Fruit fly (Drosophila melanogaster) Kc167 (cell line): ENCODE measurements around the gene CG33965.

Source experiments
- Myc ChIP-seq: fragments of >200 bp; optimal IDR thresholded peaks from 2 replicates; lab custom pipeline; 2017; ENCODE audit warnings: missing external identifiers
- Sin3A ChIP-seq: fragments of >200 bp; optimal IDR thresholded peaks from 2 replicates; lab custom pipeline; 2018; ENCODE audit warnings: missing external identifiers
- h ChIP-seq: fragments of >200 bp; optimal IDR thresholded peaks from 3 replicates; lab custom pipeline; 2018; ENCODE audit warnings: missing external identifiers
- insv ChIP-seq: fragments of >200 bp; optimal IDR thresholded peaks from 3 replicates; lab custom pipeline; 2018; ENCODE audit warnings: missing external identifiers
- psq ChIP-seq: fragments of >200 bp; optimal IDR thresholded peaks from 2 replicates; lab custom pipeline; 2017; ENCODE audit warnings: missing external identifiers
- ttk ChIP-seq: sonication (Bioruptor generic); optimal IDR thresholded peaks from 2 replicates; lab custom pipeline; 2017; ENCODE audit warnings: missing external identifiers

CG33965 gene

DNA sequence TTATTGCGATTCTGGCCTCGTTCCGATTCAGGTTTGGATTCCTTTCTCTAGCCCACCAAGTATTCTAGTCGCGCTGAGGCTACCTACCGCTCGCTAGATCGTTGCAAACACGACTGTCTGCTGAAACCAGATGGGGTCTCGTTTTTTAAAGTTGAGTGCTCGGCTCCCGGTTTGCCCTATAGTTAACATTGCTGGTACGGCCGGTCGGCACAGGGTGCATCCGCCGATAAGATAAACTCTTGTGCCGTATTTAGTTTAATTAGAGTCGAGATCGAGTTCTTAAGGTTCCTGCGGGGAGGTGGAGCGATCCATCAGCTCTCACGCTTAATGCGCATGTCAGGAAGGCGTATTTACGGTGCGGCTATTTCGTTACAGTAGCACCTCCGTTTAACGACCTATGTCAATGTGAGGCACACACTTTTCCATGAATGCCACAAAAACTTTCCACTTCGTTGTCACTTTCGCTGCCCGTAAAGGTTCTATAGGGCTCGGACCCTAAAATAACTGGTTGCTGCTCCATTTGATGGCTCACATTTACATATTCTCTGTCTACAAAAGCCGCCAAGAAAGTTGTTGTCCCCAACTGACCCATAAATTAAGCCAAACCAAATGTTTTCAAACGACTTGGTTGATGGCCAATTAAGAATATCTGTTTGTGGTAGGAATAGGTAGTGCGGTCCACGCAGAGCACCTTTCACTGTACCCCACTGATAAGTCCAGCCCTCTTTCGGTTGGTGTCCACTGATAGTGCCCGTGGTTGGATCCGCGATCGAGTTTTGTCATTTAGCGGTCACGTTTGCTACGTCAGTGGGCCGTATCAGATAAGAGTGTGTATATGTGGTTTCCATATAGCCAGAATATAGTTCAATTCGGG, 27.8 kb upstream of the CG33965 start, which contains the start of gene CG9119:
Gene CG9119 (minus strand): TSS at position 122 of the 874 bp plus-strand sequence.
- TF ChIP-seq Sin3A (lab: Kevin White, UChicago) = no peak

DNA sequence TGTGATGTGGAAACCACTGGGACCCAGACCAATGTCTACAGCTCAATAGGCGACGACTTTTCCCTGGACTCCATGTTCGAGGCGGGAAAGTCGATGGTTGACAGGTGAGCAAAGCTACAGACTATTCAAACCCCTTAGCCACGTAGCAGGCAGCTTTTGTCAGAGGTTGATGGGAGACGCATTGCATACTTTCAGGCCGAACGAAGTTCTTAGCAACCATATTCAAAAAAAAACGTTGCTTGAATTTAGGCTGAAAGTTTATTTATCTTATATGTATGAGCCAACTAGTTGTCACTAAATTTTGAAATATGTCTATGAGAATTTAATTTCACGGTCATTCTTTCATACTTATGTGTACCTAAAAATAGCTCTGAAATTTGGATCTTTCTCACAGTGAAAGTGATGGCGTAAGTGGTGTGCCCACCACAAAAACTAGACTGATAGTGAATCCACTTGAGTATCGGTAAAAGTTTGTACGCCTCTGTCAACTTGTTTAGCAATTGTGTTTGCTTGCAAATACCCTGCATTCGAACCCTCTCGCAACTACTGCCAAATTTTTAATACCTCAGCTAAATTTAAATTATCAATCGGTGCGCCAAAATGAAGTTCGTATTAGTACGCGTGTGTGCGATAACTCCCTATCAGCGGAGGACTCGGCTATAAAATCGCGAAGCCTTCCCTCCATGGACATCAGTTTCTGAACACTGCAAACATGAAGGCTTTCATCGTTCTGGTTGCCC, 25.8 kb upstream of the CG33965 start, which contains the start of gene LysB:
Gene LysB (plus strand): TSS at position 690 of the 740 bp plus-strand sequence.
- no peak for TF ChIP-seq h
- TF ChIP-seq ttk (lab: Kevin White, UChicago) = no peak
- TF ChIP-seq insv = no peak

DNA sequence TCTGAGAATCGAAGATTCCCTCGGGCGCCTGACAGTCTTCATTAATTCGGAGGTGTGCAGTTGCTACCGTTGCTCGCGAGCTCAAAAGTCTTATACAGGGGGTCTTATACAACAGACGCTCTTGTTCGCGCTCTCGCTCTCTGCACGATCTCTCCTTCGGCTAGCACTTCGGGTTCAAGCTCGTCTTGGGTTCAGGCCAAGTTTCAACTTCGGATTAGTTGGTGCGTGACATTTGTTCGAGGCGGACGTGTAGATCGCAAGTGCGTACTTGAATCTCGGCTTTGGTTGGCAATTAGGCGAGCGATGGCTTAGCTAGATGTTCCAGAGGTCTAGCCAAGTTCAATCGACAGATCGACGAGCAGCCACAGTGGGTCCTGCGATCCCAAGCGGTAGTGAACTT, 24.5 kb upstream of the CG33965 start:
- no peak for TF ChIP-seq ttk (lab: Kevin White, UChicago)
- TF ChIP-seq insv = no peak
- TF ChIP-seq Myc (lab: Kevin White, UChicago) = no peak
- no peak for TF ChIP-seq h
- TF ChIP-seq psq (lab: Kevin White, UChicago) = no peak
- TF ChIP-seq Sin3A (lab: Kevin White, UChicago) = no peak

DNA sequence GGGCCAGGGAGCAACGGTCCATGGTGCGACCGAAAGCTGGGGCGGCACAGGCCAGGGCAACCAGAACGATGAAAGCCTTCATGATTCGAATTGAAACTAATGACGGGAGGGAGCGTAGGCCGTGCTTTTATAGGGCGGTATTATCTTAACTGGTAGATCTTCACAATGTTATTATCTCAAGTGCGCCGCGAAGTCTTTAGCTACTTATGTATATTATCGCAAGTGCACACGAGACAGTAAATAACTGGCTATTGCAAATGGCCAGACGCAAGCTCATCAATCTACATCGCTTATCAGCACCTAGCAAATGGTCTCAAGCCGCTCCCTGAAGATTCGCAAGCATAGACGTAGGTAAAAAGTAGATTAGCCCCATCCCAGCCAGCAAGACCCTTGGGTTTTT, 21.6 kb upstream of the CG33965 start, which contains the start of gene LysD:
Gene LysD (minus strand): TSS at position 101 of the 400 bp plus-strand sequence.
- no peak for TF ChIP-seq h
- no peak for TF ChIP-seq Myc (lab: Kevin White, UChicago)
- TF ChIP-seq Sin3A (lab: Kevin White, UChicago) = no peak
- no peak for TF ChIP-seq psq (lab: Kevin White, UChicago)

DNA sequence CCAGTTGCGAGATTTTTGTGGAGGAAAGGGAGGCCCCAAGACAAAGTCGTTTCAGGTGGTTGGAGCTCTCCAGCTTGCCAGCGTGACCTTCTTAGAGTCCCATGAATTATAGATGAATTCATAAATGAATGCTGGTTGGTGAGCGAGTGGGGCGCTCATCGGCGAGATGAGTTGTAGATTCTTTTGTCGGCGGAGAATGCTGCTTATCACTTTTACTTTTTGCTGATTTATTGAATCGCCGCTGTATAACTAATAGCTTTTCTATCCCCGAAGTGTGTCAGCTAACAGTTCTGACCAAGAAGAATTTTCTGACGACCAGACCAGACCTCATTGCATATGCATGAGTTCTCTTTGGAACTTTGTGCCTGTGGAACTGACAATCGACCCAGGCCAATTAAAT, 20.6 kb upstream of the CG33965 start:
- TF ChIP-seq Sin3A (lab: Kevin White, UChicago) (no peak), ttk (lab: Kevin White, UChicago) (no peak), Myc (lab: Kevin White, UChicago) (no peak), psq (lab: Kevin White, UChicago) (no peak), insv (no peak), h (no peak)

DNA sequence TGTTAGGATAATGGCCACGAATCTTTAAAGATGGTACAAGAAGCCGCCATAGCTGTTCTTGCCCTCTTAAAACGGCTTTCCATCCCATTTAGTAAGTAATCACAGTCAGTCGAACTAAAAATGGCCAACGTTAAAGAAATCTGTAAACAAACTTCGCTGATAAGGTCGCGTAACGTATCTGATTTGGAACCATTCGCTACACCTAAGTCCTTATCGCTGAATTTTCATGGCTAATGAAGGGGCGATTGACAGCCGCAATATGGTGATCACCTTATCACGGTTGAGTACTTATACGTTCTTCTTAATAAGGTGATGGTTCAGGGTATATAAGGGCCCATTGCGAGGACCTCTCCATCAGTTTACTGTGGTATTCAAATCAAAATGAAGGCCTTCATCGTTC, 20.1 kb upstream of the CG33965 start, which contains the start of gene LysE:
Gene LysE (plus strand): TSS at position 257 of the 400 bp plus-strand sequence.
- TF ChIP-seq h (no peak), Myc (lab: Kevin White, UChicago) (no peak), ttk (lab: Kevin White, UChicago) (no peak), insv (no peak), Sin3A (lab: Kevin White, UChicago) (no peak), psq (lab: Kevin White, UChicago) (no peak)

DNA sequence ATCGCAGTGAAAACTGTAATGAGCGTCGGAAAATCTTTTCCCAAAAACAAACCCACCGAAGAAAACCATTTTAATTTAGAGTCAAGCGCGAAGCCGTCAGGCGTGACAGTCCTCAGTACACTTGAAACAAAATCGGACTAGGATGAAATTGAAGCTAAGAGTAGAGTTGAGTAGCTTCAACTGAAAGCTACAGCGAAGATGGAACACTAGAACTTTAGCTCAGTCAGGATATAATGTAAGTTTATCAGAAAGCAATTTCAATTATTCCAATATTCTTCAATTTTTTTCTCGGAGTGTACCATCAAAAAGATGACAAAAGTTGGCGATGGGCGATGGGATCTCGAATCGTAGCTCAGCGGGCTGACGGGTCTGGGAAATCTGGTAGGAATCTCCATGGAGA, 16.2 kb upstream of the CG33965 start:
- TF ChIP-seq insv = no peak

DNA sequence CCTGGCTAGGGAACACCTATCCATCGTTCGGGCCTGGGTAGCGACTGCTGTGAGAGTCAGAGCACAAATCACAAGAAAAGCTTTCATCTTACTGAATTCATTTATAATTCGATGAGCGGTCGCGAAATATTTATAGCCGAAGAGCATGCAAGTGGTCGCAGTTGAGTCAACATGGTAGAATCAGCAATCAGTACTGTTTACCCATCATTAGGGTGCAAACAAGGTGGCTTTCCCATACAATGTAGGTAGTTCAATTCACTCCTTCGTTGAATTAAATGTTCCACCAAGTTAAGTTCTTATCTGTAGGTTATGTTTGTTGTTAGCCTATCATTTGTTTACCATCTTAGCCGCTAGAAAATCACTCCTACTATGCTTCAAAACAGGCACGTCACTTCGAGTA, 14.1 kb upstream of the CG33965 start, which contains the start of gene LysP:
Gene LysP (minus strand): TSS at position 101 of the 400 bp plus-strand sequence.
- no peak for TF ChIP-seq insv
- TF ChIP-seq Sin3A (lab: Kevin White, UChicago) = no peak
- TF ChIP-seq h = no peak
- TF ChIP-seq psq (lab: Kevin White, UChicago) = no peak
- no peak for TF ChIP-seq Myc (lab: Kevin White, UChicago)
- TF ChIP-seq ttk (lab: Kevin White, UChicago) = no peak

DNA sequence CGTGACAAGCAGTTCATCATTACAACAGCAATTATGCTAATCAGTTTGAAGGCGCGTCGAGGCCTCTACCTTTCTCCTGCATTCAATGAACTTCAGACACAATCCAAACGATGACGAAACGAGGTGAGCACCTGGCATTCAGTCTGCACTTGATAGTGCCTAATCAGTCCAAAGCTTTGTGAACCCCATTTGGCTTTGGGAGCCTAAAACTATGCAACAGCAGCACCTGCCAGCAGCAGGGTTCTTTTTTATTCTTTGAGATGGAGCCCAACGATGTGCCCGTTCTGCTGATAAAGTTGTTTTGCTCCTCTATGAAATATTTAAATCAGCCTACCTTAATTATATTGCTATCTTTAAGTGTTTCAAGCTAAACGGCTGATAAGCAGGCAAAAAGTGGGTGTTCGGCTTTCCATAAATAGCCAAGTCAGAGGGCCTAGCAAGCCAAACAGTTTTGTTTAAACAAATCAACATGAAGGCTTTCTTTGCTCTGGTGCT, 5.3 kb upstream of the CG33965 start, which contains the start of gene LysS:
Gene LysS (plus strand): TSS at position 445 of the 495 bp plus-strand sequence.
- no peak for TF ChIP-seq h
- no peak for TF ChIP-seq Myc (lab: Kevin White, UChicago)
- TF ChIP-seq ttk (lab: Kevin White, UChicago) = no peak

DNA sequence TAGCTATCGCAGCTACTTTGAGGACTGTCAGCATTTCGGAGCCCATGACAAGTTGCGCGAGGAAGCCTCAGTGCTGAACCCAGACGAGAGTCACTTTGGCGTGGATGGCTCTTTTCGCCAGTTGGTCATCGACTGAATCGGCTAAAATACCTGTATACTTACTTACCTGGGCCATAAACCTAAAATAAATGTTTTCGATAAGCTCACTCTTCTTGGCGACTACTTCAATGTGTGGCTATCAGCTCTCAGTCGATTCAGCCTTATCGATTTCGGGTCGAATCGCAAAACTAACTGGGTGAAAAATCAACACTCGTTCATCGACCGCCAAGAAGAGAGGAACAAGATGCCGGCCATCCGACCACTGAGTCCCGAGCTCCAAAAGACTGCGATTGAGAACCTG, 1.1 kb downstream of the CG33965 start, which contains the start of gene CG33966:
Gene CG33966 (plus strand): TSS at position 301 of the 400 bp plus-strand sequence.
- TF ChIP-seq Myc (lab: Kevin White, UChicago) (no peak), ttk (lab: Kevin White, UChicago) (no peak), h (no peak), insv (no peak), psq (lab: Kevin White, UChicago) (no peak), Sin3A (lab: Kevin White, UChicago) (no peak)

DNA sequence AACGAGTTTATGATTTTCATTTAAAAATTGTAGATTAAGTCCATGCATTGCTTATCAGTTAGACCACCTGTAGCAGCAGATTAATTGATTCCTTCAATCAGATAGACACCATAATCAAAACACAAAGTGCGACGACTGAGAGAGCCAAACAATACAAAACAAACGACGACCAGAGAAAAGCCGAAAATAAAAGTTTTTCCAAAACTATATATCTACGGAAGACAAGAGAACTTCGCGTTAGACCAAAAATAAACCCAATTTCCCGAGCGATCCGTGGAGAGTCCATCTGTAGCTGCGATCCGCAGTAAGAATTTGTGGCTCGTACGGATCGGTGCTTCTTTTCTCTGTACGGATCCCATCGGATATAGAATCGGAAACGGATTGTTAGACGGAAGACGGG, 2.7 kb downstream of the CG33965 start, which contains the start of gene galene:
Gene galene (plus strand): TSS at position 301 of the 400 bp plus-strand sequence.
- no peak for TF ChIP-seq h
- no peak for TF ChIP-seq Sin3A (lab: Kevin White, UChicago)
- no peak for TF ChIP-seq ttk (lab: Kevin White, UChicago)
- TF ChIP-seq psq (lab: Kevin White, UChicago) = no peak
- no peak for TF ChIP-seq Myc (lab: Kevin White, UChicago)
- TF ChIP-seq insv = no peak

DNA sequence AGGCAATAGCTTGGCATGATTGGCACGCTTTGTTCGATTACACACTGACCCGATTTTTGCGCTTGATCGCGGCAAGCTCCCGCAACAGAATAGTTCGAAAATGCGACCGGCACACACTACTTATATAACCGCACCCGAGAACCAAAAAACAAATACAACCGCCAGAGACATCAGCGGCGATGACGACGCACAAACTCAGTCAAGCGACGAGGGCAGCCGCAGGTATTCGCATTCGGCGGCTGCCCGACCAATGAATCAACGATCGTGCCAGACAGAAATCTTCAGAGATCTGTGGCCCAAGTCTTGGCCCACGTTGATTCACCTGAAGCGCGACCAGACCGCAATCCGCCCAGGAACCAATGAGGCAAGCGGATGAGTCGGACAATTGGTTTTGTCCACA, 5.5 kb downstream of the CG33965 start, which contains the start of gene CG9192:
Gene CG9192 (minus strand): TSS at position 101 of the 400 bp plus-strand sequence.
- TF ChIP-seq psq (lab: Kevin White, UChicago) = no peak
- no peak for TF ChIP-seq insv
- TF ChIP-seq h = no peak
- TF ChIP-seq Myc (lab: Kevin White, UChicago) = no peak
- TF ChIP-seq Sin3A (lab: Kevin White, UChicago) = no peak
- TF ChIP-seq ttk (lab: Kevin White, UChicago) = no peak
